Fruit fly (Drosophila melanogaster): ENCODE data around the gene CG14995.

Gene CG14995

dm6 chr3L:4102496-4103257 lies at the start of gene CG14995:
CG14995 (minus strand) TSS chr3L:4103256.
- TF ChIP-seq CG9948 (tag; optimal IDR thresholded peaks at IDR 0.05), result no peak
- TF ChIP-seq rn (GFP tag; IDR thresholded peaks at IDR 0.05), result no peak
- no peak for TF ChIP-seq CG17806 (tag; optimal IDR thresholded peaks at IDR 0.05)
- TF ChIP-seq CG15710 (tag; optimal IDR thresholded peaks at IDR 0.05), result no peak
- TF ChIP-seq CG4496 (GFP tag; IDR thresholded peaks at IDR 0.05), result peak; percentile 66; the same call in 2 of the 3 replicates
- no peak for TF ChIP-seq gl (tag; optimal IDR thresholded peaks at IDR 0.05)
- TF ChIP-seq CG32121 (GFP tag; IDR thresholded peaks at IDR 0.05), result peak; percentile 37; the same call in 1 of the 2 replicates
- TF ChIP-seq Snoo (tag; optimal IDR thresholded peaks at IDR 0.05), result no peak
- peak; percentile 36 for TF ChIP-seq EcR (GFP tag; optimal IDR thresholded peaks at IDR 0.05)
- TF ChIP-seq Pif1A (GFP tag; optimal IDR thresholded peaks at IDR 0.05), result peak; percentile 33
- peak; percentile 67 for TF ChIP-seq Ets98B (GFP tag; IDR thresholded peaks at IDR 0.05)
- peak; percentile 39 for TF ChIP-seq Pif1B (GFP tag; optimal IDR thresholded peaks at IDR 0.05)
- TF ChIP-seq CG13204 (GFP tag; optimal IDR thresholded peaks at IDR 0.05), result no peak
- TF ChIP-seq fd96Ca (GFP tag; IDR thresholded peaks at IDR 0.05), result peak; percentile 34; the same call in 1 of the 3 replicates
- no peak for TF ChIP-seq CG8159 (tag; optimal IDR thresholded peaks at IDR 0.05)
- peak; percentile 54; the same call in 1 of the 2 replicates for TF ChIP-seq CG12605 (GFP tag; IDR thresholded peaks at IDR 0.05)
- no peak for TF ChIP-seq D1 (tag; optimal IDR thresholded peaks at IDR 0.05)
- TF ChIP-seq CG14655 (GFP tag; optimal IDR thresholded peaks at IDR 0.05), result no peak
- no peak for TF ChIP-seq CG8301 (tag; optimal IDR thresholded peaks at IDR 0.05)
- TF ChIP-seq CG10348 (GFP tag; IDR thresholded peaks at IDR 0.05), result no peak
- no peak for TF ChIP-seq CG34367 (tag; optimal IDR thresholded peaks at IDR 0.05)

DNA sequence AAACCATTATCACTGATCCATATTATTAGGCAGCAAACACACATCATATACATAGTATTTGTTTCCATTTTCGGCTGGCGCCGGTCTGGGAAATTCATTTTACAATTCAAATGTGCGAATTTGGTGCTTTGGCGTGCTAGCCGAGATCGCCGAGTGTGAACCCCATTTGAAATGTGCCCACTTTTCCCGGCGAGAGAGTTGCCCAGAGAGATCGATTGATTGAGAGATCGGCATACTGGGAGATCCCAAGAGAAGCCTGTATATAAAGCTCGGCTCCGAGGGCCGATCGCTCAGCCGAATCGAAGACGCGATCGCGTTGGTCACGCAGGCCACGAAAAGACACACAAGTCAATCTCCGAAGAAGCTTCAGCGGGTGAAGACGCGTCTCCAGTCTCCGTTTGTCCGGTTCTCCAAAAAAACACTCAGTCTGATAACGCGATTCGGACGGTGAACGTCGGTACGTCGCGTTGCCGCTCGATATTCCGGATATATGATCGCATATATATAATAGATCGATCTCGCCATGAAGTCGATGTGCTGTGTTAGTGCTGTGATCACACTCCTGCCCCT lies 45.4 kb upstream of the CG14995 start, which contains the start of gene CG1299:
CG1299 (plus strand) TSS at position 291 of the 570 bp plus-strand sequence.
- no peak for TF ChIP-seq gl (tag; optimal IDR thresholded peaks at IDR 0.05)
- TF ChIP-seq EcR (GFP tag; optimal IDR thresholded peaks at IDR 0.05), result peak; percentile 34
- TF ChIP-seq Pif1B (GFP tag; optimal IDR thresholded peaks at IDR 0.05), result peak; percentile 8
- peak; percentile 10 for TF ChIP-seq Pif1A (GFP tag; optimal IDR thresholded peaks at IDR 0.05)
- TF ChIP-seq CG13204 (GFP tag; optimal IDR thresholded peaks at IDR 0.05), result peak; percentile 24
- no peak for TF ChIP-seq CG32121 (GFP tag; IDR thresholded peaks at IDR 0.05)
- no peak for TF ChIP-seq rn (GFP tag; IDR thresholded peaks at IDR 0.05)
- TF ChIP-seq CG14655 (GFP tag; optimal IDR thresholded peaks at IDR 0.05), result no peak
- no peak for TF ChIP-seq CG12605 (GFP tag; IDR thresholded peaks at IDR 0.05)

DNA sequence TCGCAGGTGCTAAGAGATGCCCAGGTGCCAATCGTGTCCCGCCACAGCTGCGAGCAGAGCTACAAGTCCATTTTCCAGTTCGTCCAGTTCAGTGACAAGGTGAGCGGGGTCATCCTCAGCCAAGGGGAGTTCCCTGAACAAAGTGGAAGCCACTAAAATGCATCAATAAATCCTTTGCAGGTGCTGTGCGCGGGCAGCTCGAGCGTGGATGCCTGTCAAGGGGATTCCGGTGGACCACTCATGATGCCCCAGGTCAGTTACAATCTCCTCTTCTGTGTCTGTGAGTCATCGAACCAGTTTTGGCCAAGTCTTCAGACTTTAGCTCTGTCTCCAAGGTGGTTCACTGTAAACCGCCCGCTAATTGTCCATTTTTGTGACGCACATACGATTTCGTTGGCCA lies 42.2 kb upstream of the CG14995 start:
- TF ChIP-seq EcR (GFP tag; optimal IDR thresholded peaks at IDR 0.05), result peak; percentile 73
- TF ChIP-seq Pif1A (GFP tag; optimal IDR thresholded peaks at IDR 0.05), result no peak

- TF ChIP-seq fd96Ca (GFP tag; IDR thresholded peaks at IDR 0.05) (no peak), EcR (GFP tag; optimal IDR thresholded peaks at IDR 0.05) (no peak), gl (tag; optimal IDR thresholded peaks at IDR 0.05) (no peak), CG8301 (tag; optimal IDR thresholded peaks at IDR 0.05) (no peak), CG8159 (tag; optimal IDR thresholded peaks at IDR 0.05) (no peak), CG32121 (GFP tag; IDR thresholded peaks at IDR 0.05) (no peak), CG4496 (GFP tag; IDR thresholded peaks at IDR 0.05) (no peak), CG12605 (GFP tag; IDR thresholded peaks at IDR 0.05) (no peak)
These were observed 39.0 kb upstream of the CG14995 start, which contains the start of gene CG32260 for dm6 chr3L:4142064-4142463. CG32260 (plus strand) TSS chr3L:4142364.

DNA sequence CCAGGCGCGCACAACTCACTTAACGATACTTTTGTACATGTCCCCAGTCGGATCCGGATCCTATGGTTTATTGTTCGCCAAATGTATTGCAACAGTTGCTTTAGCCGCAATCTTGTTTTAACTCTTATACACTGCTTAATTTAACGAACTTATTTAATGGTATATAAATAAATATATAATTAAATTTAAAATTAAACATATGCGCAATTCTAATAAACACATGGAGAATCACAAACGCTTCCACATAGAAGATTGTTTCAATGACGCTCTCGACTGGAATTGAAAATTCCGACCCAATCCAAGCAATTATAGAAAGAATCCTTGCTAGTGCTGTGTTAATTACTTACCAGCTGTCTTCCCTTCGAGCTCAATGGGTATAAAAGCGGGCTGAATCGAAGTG lies 38.1 kb upstream of the CG14995 start, which contains the start of gene Akh:
Akh (plus strand) TSS at position 301 of the 400 bp plus-strand sequence.
- TF ChIP-seq Ets98B (GFP tag; IDR thresholded peaks at IDR 0.05) (no peak), D1 (tag; optimal IDR thresholded peaks at IDR 0.05) (no peak), CG14655 (GFP tag; optimal IDR thresholded peaks at IDR 0.05) (no peak), CG8159 (tag; optimal IDR thresholded peaks at IDR 0.05) (no peak), fd96Ca (GFP tag; IDR thresholded peaks at IDR 0.05) (no peak), CG32121 (GFP tag; IDR thresholded peaks at IDR 0.05) (no peak), rn (GFP tag; IDR thresholded peaks at IDR 0.05) (no peak), CG10348 (GFP tag; IDR thresholded peaks at IDR 0.05) (no peak), Pif1A (GFP tag; optimal IDR thresholded peaks at IDR 0.05) (no peak), Pif1B (GFP tag; optimal IDR thresholded peaks at IDR 0.05) (no peak), CG12605 (GFP tag; IDR thresholded peaks at IDR 0.05) (no peak), EcR (GFP tag; optimal IDR thresholded peaks at IDR 0.05) (no peak), CG9948 (tag; optimal IDR thresholded peaks at IDR 0.05) (no peak), CG13204 (GFP tag; optimal IDR thresholded peaks at IDR 0.05) (no peak), CG15710 (tag; optimal IDR thresholded peaks at IDR 0.05) (no peak), CG8301 (tag; optimal IDR thresholded peaks at IDR 0.05) (no peak), Snoo (tag; optimal IDR thresholded peaks at IDR 0.05) (no peak), CG4496 (GFP tag; IDR thresholded peaks at IDR 0.05) (no peak), CG17806 (tag; optimal IDR thresholded peaks at IDR 0.05) (no peak)
